Fruit fly (Drosophila melanogaster) whole organism, embryonic: ENCODE measurements around the gene Pex5.
A peak's percentile ranks its signal among the peaks of the same experiment; 100 is the strongest.

Experiments used
- CG10267 ChIP-seq: fragments of 200-800 bp; sonication (Bioruptor generic); optimal IDR thresholded peaks from 2 replicates; lab custom pipeline; 2018; ENCODE audit warnings: missing biosample characterization, mild to moderate bottlenecking, missing genetic modification characterization, moderate library complexity
- CG11398 ChIP-seq: fragments of 200-800 bp; sonication (Bioruptor generic); optimal IDR thresholded peaks from 2 replicates; lab custom pipeline; 2016; ENCODE audit warnings: missing biosample characterization, missing genetic modification characterization
- CG11560 ChIP-seq: fragments of 200-800 bp; sonication (Bioruptor generic); IDR thresholded peaks from 3 replicates; pipeline ENCODE4 v1.3.6; 2022; ENCODE audit warnings: missing biosample characterization, missing genetic modification characterization
- CG11723 ChIP-seq: fragments of 200-800 bp; sonication (Bioruptor generic); optimal IDR thresholded peaks from 2 replicates; lab custom pipeline; 2017; ENCODE audit warnings: missing biosample characterization, mild to moderate bottlenecking, missing genetic modification characterization
- CG12219 ChIP-seq: fragments of 200-800 bp; sonication (Bioruptor generic); optimal IDR thresholded peaks from 3 replicates; lab custom pipeline; 2018; ENCODE audit warnings: missing biosample characterization, mild to moderate bottlenecking, missing genetic modification characterization
- CG15514 ChIP-seq: fragments of 200-800 bp; sonication (Bioruptor generic); optimal IDR thresholded peaks from 3 replicates; lab custom pipeline; 2017; ENCODE audit warnings: missing biosample characterization, missing genetic modification characterization, mild to moderate bottlenecking, moderate library complexity, missing genetic modification reagents
- CG16779 ChIP-seq: fragments of 200-800 bp; sonication (Bioruptor generic); IDR thresholded peaks from 2 replicates; pipeline ENCODE4 v1.3.6; 2022; ENCODE audit warnings: missing biosample characterization, missing genetic modification characterization
- CG17829 ChIP-seq: fragments of 200-800 bp; optimal IDR thresholded peaks from 2 replicates; lab custom pipeline; 2019; ENCODE audit warnings: missing biosample characterization, mild to moderate bottlenecking, missing genetic modification characterization, moderate library complexity
- CG18599 ChIP-seq: fragments of 200-800 bp; sonication (Bioruptor generic); optimal IDR thresholded peaks from 3 replicates; lab custom pipeline; 2017; ENCODE audit warnings: missing biosample characterization, missing genetic modification characterization, mild to moderate bottlenecking, moderate library complexity, missing genetic modification reagents
- CG2199 ChIP-seq: fragments of 200-800 bp; sonication (Bioruptor generic); IDR thresholded peaks from 3 replicates; pipeline ENCODE4 v1.3.6; 2022; ENCODE audit warnings: missing biosample characterization, missing genetic modification characterization
- CG2678 ChIP-seq: fragments of 200-800 bp; sonication (Bioruptor generic); optimal IDR thresholded peaks from 3 replicates; lab custom pipeline; 2019; ENCODE audit warnings: missing biosample characterization, mild to moderate bottlenecking, missing genetic modification characterization, moderate library complexity
- CG2875 ChIP-seq: fragments of 200-800 bp; sonication (Bioruptor generic); optimal IDR thresholded peaks from 2 replicates; lab custom pipeline; 2017; ENCODE audit warnings: missing biosample characterization, mild to moderate bottlenecking, missing genetic modification characterization, missing genetic modification reagents
- CG2889 ChIP-seq: fragments of 200-800 bp; sonication (Bioruptor generic); IDR thresholded peaks from 3 replicates; pipeline ENCODE4 v1.3.6; 2022; ENCODE audit warnings: missing biosample characterization, missing genetic modification characterization
- CG32767 ChIP-seq: fragments of 200-800 bp; sonication (Bioruptor generic); IDR thresholded peaks from 2 replicates; pipeline ENCODE4 v1.3.6; 2022; ENCODE audit warnings: missing biosample characterization, missing genetic modification characterization
- CG3726 ChIP-seq: fragments of 200-800 bp; sonication (Bioruptor generic); IDR thresholded peaks from 3 replicates; pipeline ENCODE4, ENCODE4 v1.3.6; 2022; ENCODE audit warnings: missing biosample characterization, missing genetic modification characterization
- CG4424 ChIP-seq: fragments of 200-800 bp; sonication (Bioruptor generic); optimal IDR thresholded peaks from 3 replicates; lab custom pipeline; 2016; ENCODE audit warnings: missing biosample characterization, missing genetic modification characterization
- CG6254 ChIP-seq: fragments of 200-800 bp; sonication (Bioruptor generic); optimal IDR thresholded peaks from 3 replicates; lab custom pipeline; 2017; ENCODE audit warnings: mild to moderate bottlenecking, missing biosample characterization, missing genetic modification reagents, missing genetic modification characterization
- CG6791 ChIP-seq: fragments of 200-800 bp; sonication (Bioruptor generic); IDR thresholded peaks from 3 replicates; pipeline ENCODE4 v1.3.6; 2022; ENCODE audit warnings: missing biosample characterization, missing genetic modification characterization; ENCODE audit not compliant: partially characterized antibody
- CG8089 ChIP-seq: fragments of 200-800 bp; sonication (Bioruptor generic); optimal IDR thresholded peaks from 3 replicates; lab custom pipeline; 2016; ENCODE audit warnings: missing biosample characterization, missing genetic modification characterization
- CG8765 ChIP-seq: fragments of 200-800 bp; sonication (Bioruptor generic); IDR thresholded peaks from 2 replicates; pipeline ENCODE4 v1.3.6; 2022; ENCODE audit warnings: missing biosample characterization, missing genetic modification characterization
- CrebB ChIP-seq: fragments of 200-800 bp; sonication (Bioruptor generic); optimal IDR thresholded peaks from 3 replicates; lab custom pipeline; 2018; ENCODE audit warnings: missing biosample characterization, mild to moderate bottlenecking, missing genetic modification characterization
- Dip3 ChIP-seq: fragments of 200-800 bp; sonication (Bioruptor generic); optimal IDR thresholded peaks from 3 replicates; lab custom pipeline; 2016; ENCODE audit warnings: missing biosample characterization, missing genetic modification characterization
- E2f1 ChIP-seq: fragments of 200-800 bp; sonication (Bioruptor generic); IDR thresholded peaks from 2 replicates; pipeline ENCODE4 v1.3.6; 2022; ENCODE audit warnings: missing biosample characterization, missing genetic modification characterization
- Hr39 ChIP-seq: fragments of >200 bp; optimal IDR thresholded peaks from 2 replicates; lab custom pipeline; 2017
- Hr51 ChIP-seq, 2 experiments: fragments of 200-800 bp; sonication (Bioruptor generic); optimal IDR thresholded peaks; 2 replicates in 1 of 2; 3 replicates in 1 of 2; lab custom pipeline; 2016 to 2018; ENCODE audit warnings: missing biosample characterization in 2 of 2, missing genetic modification characterization in 2 of 2, mild to moderate bottlenecking in 1 of 2, moderate library complexity in 1 of 2
- Hr78 ChIP-seq, 2 experiments: fragments of 200-800 bp in 1 of 2; fragments of >200 bp in 1 of 2; sonication (Bioruptor generic) in 1 of 2; optimal IDR thresholded peaks; 2 replicates each; lab custom pipeline; 2017 to 2019; ENCODE audit warnings: missing biosample characterization in 2 of 2, missing genetic modification characterization in 2 of 2, mild to moderate bottlenecking in 1 of 2, moderate library complexity in 1 of 2
- Hsf ChIP-seq: fragments of 200-800 bp; sonication (Bioruptor generic); optimal IDR thresholded peaks from 3 replicates; lab custom pipeline; 2016; ENCODE audit warnings: missing biosample characterization, missing genetic modification characterization
- NfI ChIP-seq: fragments of 200-800 bp; sonication (Bioruptor generic); optimal IDR thresholded peaks from 3 replicates; lab custom pipeline; 2018; ENCODE audit warnings: missing biosample characterization, mild to moderate bottlenecking, missing genetic modification characterization, moderate library complexity
- Oaz ChIP-seq: fragments of 200-800 bp; sonication (Bioruptor generic); IDR thresholded peaks from 2 replicates; pipeline ENCODE4 v1.3.6; 2022; ENCODE audit warnings: missing biosample characterization, missing genetic modification characterization
- Scr ChIP-seq: fragments of 200-800 bp; sonication (Bioruptor generic); IDR thresholded peaks from 2 replicates; pipeline ENCODE4 v1.3.6; 2022; ENCODE audit warnings: missing biosample characterization, missing genetic modification characterization; ENCODE audit not compliant: partially characterized antibody
- Sin3A ChIP-seq: fragments of >200 bp; optimal IDR thresholded peaks from 2 replicates; lab custom pipeline; 2018
- TFAM ChIP-seq: fragments of 200-800 bp; sonication (Bioruptor generic); optimal IDR thresholded peaks from 2 replicates; lab custom pipeline; 2017; ENCODE audit warnings: missing biosample characterization, missing genetic modification characterization, inconsistent platforms
- ab ChIP-seq: fragments of 200-800 bp; sonication (Bioruptor generic); optimal IDR thresholded peaks from 2 replicates; lab custom pipeline; 2016; ENCODE audit warnings: missing biosample characterization, missing genetic modification characterization
- aop ChIP-seq: fragments of 200-800 bp; sonication (Bioruptor generic); IDR thresholded peaks from 2 replicates; pipeline ENCODE4 v1.3.6; 2022; ENCODE audit warnings: missing biosample characterization, missing genetic modification characterization
- bbx ChIP-seq: fragments of 200-800 bp; sonication (Bioruptor generic); IDR thresholded peaks from 2 replicates; pipeline ENCODE4 v1.3.6; 2022; ENCODE audit warnings: missing biosample characterization, missing genetic modification characterization; ENCODE audit not compliant: partially characterized antibody
- bigmax ChIP-seq: fragments of 200-800 bp; sonication (Bioruptor generic); optimal IDR thresholded peaks from 2 replicates; lab custom pipeline; 2018; ENCODE audit warnings: missing biosample characterization, mild to moderate bottlenecking, missing genetic modification characterization
- cg ChIP-seq: fragments of 200-800 bp; sonication (Bioruptor generic); optimal IDR thresholded peaks from 3 replicates; lab custom pipeline; 2019; ENCODE audit warnings: missing biosample characterization, mild to moderate bottlenecking, missing genetic modification characterization, moderate library complexity
- danr ChIP-seq: fragments of 200-800 bp; sonication (Bioruptor generic); IDR thresholded peaks from 2 replicates; pipeline ENCODE4 v1.3.6; 2022; ENCODE audit warnings: missing biosample characterization, missing genetic modification characterization
- dpn ChIP-seq, 2 experiments: fragments of 200-800 bp; sonication (Bioruptor generic); optimal IDR thresholded peaks; 3 replicates each; lab custom pipeline; 2016; ENCODE audit warnings: missing biosample characterization in 2 of 2, missing genetic modification characterization in 2 of 2
- eyg ChIP-seq: fragments of 200-800 bp; sonication (Bioruptor generic); optimal IDR thresholded peaks from 3 replicates; lab custom pipeline; 2016; ENCODE audit warnings: missing biosample characterization, missing genetic modification characterization
- fru ChIP-seq: fragments of >200 bp; optimal IDR thresholded peaks from 2 replicates; lab custom pipeline; 2017
- gsb ChIP-seq: fragments of 200-800 bp; sonication (Bioruptor generic); IDR thresholded peaks from 2 replicates; pipeline ENCODE4 v1.3.6; 2022; ENCODE audit warnings: missing biosample characterization, missing genetic modification characterization
- lbe ChIP-seq: fragments of 200-800 bp; sonication (Bioruptor generic); optimal IDR thresholded peaks from 2 replicates; lab custom pipeline; 2016; ENCODE audit warnings: missing biosample characterization, mild to moderate bottlenecking, missing genetic modification characterization
- nmo ChIP-seq: fragments of 200-800 bp; sonication (Bioruptor generic); optimal IDR thresholded peaks from 2 replicates; lab custom pipeline; 2018; ENCODE audit warnings: missing biosample characterization, mild to moderate bottlenecking, missing genetic modification characterization, moderate library complexity
- pan ChIP-seq, 4 experiments: fragments of >200 bp in 3 of 4; fragments of 200-800 bp in 1 of 4; sonication (Bioruptor generic) in 1 of 4; optimal IDR thresholded peaks in 3 of 4; IDR thresholded peaks in 1 of 4; 2 replicates each; pipeline versions ENCODE4 v1.3.6 to Lab custom; 2017 to 2022; ENCODE audit warnings: missing biosample characterization in 2 of 4, missing genetic modification characterization in 2 of 4, mixed read lengths in 1 of 4
- stc ChIP-seq: fragments of 200-800 bp; sonication (Bioruptor generic); IDR thresholded peaks from 2 replicates; pipeline ENCODE4 v1.3.6; 2022; ENCODE audit warnings: missing biosample characterization, missing genetic modification characterization
- tll ChIP-seq, 2 experiments: fragments of 200-800 bp in 1 of 2; fragments of >200 bp in 1 of 2; sonication (Bioruptor generic) in 1 of 2; optimal IDR thresholded peaks; 2 replicates each; lab custom pipeline; 2017 to 2019; ENCODE audit warnings: missing biosample characterization in 2 of 2, missing genetic modification characterization in 2 of 2, mild to moderate bottlenecking in 1 of 2, moderate library complexity in 1 of 2
- trh ChIP-seq: fragments of 200-800 bp; sonication (Bioruptor generic); optimal IDR thresholded peaks from 2 replicates; lab custom pipeline; 2016; ENCODE audit warnings: missing biosample characterization, missing genetic modification characterization
- unpg ChIP-seq: fragments of 200-800 bp; sonication (Bioruptor generic); optimal IDR thresholded peaks from 3 replicates; lab custom pipeline; 2018; ENCODE audit warnings: missing biosample characterization, mild to moderate bottlenecking, missing genetic modification characterization, moderate library complexity
- zen2 ChIP-seq: fragments of 200-800 bp; sonication (Bioruptor generic); IDR thresholded peaks from 3 replicates; pipeline ENCODE4 v1.3.6; 2022; ENCODE audit warnings: missing biosample characterization, missing genetic modification characterization; ENCODE audit not compliant: partially characterized antibody
- zf30C ChIP-seq: fragments of 200-800 bp; sonication (Bioruptor generic); optimal IDR thresholded peaks from 3 replicates; lab custom pipeline; 2018; ENCODE audit warnings: missing biosample characterization, mild to moderate bottlenecking, missing genetic modification characterization

Pex5 gene

dm6 chrX:1824610-1824948 lies 44.3 kb downstream of the Pex5 start (continued):
- TF ChIP-seq E2f1 (GFP tag; lab: Robert Waterston, UW) (no peak), zf30C (no peak), cg (GFP tag; lab: Kevin White, UChicago) (no peak), CG6791 (GFP tag; lab: Robert Waterston, UW) (no peak), CG6254 (no peak), CG2678 (tag; lab: Kevin White, UChicago) (peak; percentile 22), bigmax (GFP tag; lab: Kevin White, UChicago) (no peak), CG32767 (GFP tag; lab: Robert Waterston, UW) (no peak; the same call in 1 of the 2 replicates), CG2889 (GFP tag; lab: Robert Waterston, UW) (no peak), fru (lab: Kevin White, UChicago) (no peak), CG18599 (GFP tag; lab: Kevin White, UChicago) (peak; percentile 44), CG8089 (GFP tag; lab: Kevin White, UChicago) (no peak), TFAM (GFP tag; lab: Kevin White, UChicago) (no peak), CG15514 (GFP tag; lab: Kevin White, UChicago) (no peak), nmo (GFP tag; lab: Kevin White, UChicago) (peak; percentile 8), stc (no peak), CG17829 (no peak), CG8765 (GFP tag; lab: Robert Waterston, UW) (no peak), NfI (GFP tag; lab: Kevin White, UChicago) (no peak), CG2875 (GFP tag; lab: Kevin White, UChicago) (no peak), Sin3A (lab: Kevin White, UChicago) (no peak), tll (GFP tag; optimal IDR thresholded peaks at IDR 0.05; lab: Kevin White, UChicago) (no peak), CG4424 (GFP tag; lab: Kevin White, UChicago) (no peak), Hsf (no peak), bbx (GFP tag; lab: Robert Waterston, UW) (no peak), CG11560 (no peak), Oaz (GFP tag; lab: Robert Waterston, UW) (no peak), Hr78 (GFP tag; optimal IDR thresholded peaks at IDR 0.05; lab: Kevin White, UChicago) (peak in 1 of 2 experiments; percentile 45), CG3726 (no peak), CrebB (tag; lab: Kevin White, UChicago) (no peak), CG11398 (no peak), Dip3 (GFP tag; lab: Kevin White, UChicago) (no peak), CG16779 (GFP tag; lab: Robert Waterston, UW) (no peak), Scr (GFP tag; lab: Robert Waterston, UW) (no peak), danr (GFP tag; lab: Robert Waterston, UW) (no peak), eyg (GFP tag; lab: Kevin White, UChicago) (no peak), CG12219 (no peak), CG2199 (GFP tag; lab: Robert Waterston, UW) (no peak), gsb (GFP tag; lab: Robert Waterston, UW) (no peak), unpg (no peak), aop (no peak), zen2 (GFP tag; lab: Robert Waterston, UW) (no peak), CG11723 (GFP tag; lab: Kevin White, UChicago) (no peak), ab (GFP tag; lab: Kevin White, UChicago) (no peak), pan (optimal IDR thresholded peaks at IDR 0.05; lab: Kevin White, UChicago) (no peak), pan (GFP tag; optimal IDR thresholded peaks at IDR 0.05 in 1 of 2, IDR thresholded peaks at IDR 0.05 in 1 of 2) (peak in 1 of 2 experiments; percentile 15), CG10267 (tag; lab: Kevin White, UChicago) (no peak), dpn (GFP tag; optimal IDR thresholded peaks at IDR 0.05; lab: Kevin White, UChicago) (peak in 1 of 2 experiments; percentile 15), Hr39 (lab: Kevin White, UChicago) (no peak), trh (GFP tag; lab: Kevin White, UChicago) (no peak), lbe (GFP tag; lab: Kevin White, UChicago) (peak; percentile 43), Hr51 (GFP tag; optimal IDR thresholded peaks at IDR 0.05; lab: Kevin White, UChicago) (no peak)
